Worm (Caenorhabditis elegans) whole organism, late embryonic: ENCODE data around the gene mam-6.

Experiments
- ceh-31 ChIP-seq: sonication (generic microtip); optimal IDR thresholded peaks from 2 replicates; lab custom pipeline; 2016; ENCODE audit warnings: missing genetic modification characterization, missing compliant biosample characterization
- ceh-6 ChIP-seq: fragments of 200-800 bp; sonication (Bioruptor generic); optimal IDR thresholded peaks from 2 replicates; lab custom pipeline; 2018; ENCODE audit warnings: mild to moderate bottlenecking, missing genetic modification characterization, missing compliant biosample characterization
- eyg-1 ChIP-seq: sonication (generic microtip); optimal IDR thresholded peaks from 2 replicates; lab custom pipeline; 2016; ENCODE audit warnings: missing genotype, missing genetic modification characterization, missing compliant biosample characterization
- fkh-10 ChIP-seq: fragments of 150-350 bp; optimal IDR thresholded peaks from 2 replicates; lab custom pipeline; 2014; ENCODE audit warnings: missing biosample characterization, missing genetic modification reagents, missing genetic modification characterization
- lin-11 ChIP-seq: fragments of 200-800 bp; sonication (Bioruptor generic); optimal IDR thresholded peaks from 2 replicates; lab custom pipeline; 2018; ENCODE audit warnings: mild to moderate bottlenecking, missing genetic modification characterization, missing compliant biosample characterization
- nfya-1 ChIP-seq: sonication (generic microtip); optimal IDR thresholded peaks from 2 replicates; lab custom pipeline; 2017; ENCODE audit warnings: missing genetic modification characterization, mild to moderate bottlenecking, missing compliant biosample characterization, antibody characterized with exemption, moderate library complexity
- pag-3 ChIP-seq: sonication (generic microtip); optimal IDR thresholded peaks from 2 replicates; lab custom pipeline; 2016; ENCODE audit warnings: missing compliant biosample characterization, missing genetic modification characterization, borderline replicate concordance
- unc-86 ChIP-seq: sonication (generic microtip); optimal IDR thresholded peaks from 2 replicates; lab custom pipeline; 2016; ENCODE audit warnings: missing genetic modification characterization, missing compliant biosample characterization

ce11 chrX:15039696-15040212 lies 29.4 kb downstream of the mam-6 start:
- TF ChIP-seq nfya-1 (tag; lab: Kevin White, UChicago) (no peak), lin-11 (tag; lab: Kevin White, UChicago) (no peak), ceh-31 (tag; lab: Kevin White, UChicago) (no peak), unc-86 (tag; lab: Kevin White, UChicago) (no peak), fkh-10 (GFP tag; lab: Kevin White, UChicago) (no peak), pag-3 (tag; lab: Kevin White, UChicago) (no peak), eyg-1 (tag; lab: Kevin White, UChicago) (no peak), ceh-6 (no peak)
